Worm (Caenorhabditis elegans) whole organism, young adult: ENCODE data around the gene F40G12.2.

Experiments used
- F23B12.7 ChIP-seq: sonication (generic microtip); optimal IDR thresholded peaks from 2 replicates; lab custom pipeline; 2017; ENCODE audit warnings: missing genetic modification characterization, mild to moderate bottlenecking, missing compliant biosample characterization, antibody characterized with exemption, moderate library complexity; ENCODE audit not compliant: insufficient read depth
- F37B4.10 ChIP-seq: fragments of 200-800 bp; sonication (Bioruptor generic); IDR thresholded peaks from 2 replicates; pipeline ENCODE4 v1.3.6; 2022; ENCODE audit warnings: missing genetic modification characterization, missing compliant biosample characterization
- T26A5.8 ChIP-seq: sonication (generic microtip); optimal IDR thresholded peaks from 2 replicates; lab custom pipeline; 2016; ENCODE audit warnings: missing genetic modification characterization, missing compliant biosample characterization
- Y53G8AR.9 ChIP-seq: fragments of 200-800 bp; sonication (Bioruptor generic); conservative IDR thresholded peaks from 2 replicates; pipeline ENCODE4 v1.3.6; 2022; ENCODE audit warnings: missing genetic modification reagents, missing genetic modification characterization, missing compliant biosample characterization
- Y56A3A.18 ChIP-seq: fragments of 200-800 bp; sonication (Bioruptor generic); IDR thresholded peaks from 2 replicates; pipeline ENCODE4 v1.3.6; 2022; ENCODE audit warnings: missing genetic modification reagents, missing genetic modification characterization, missing compliant biosample characterization
- Y79H2A.3 ChIP-seq: fragments of 200-800 bp; sonication (Bioruptor generic); conservative IDR thresholded peaks from 2 replicates; pipeline ENCODE4 v1.3.6; 2022; ENCODE audit warnings: missing genetic modification reagents, missing genetic modification characterization, missing compliant biosample characterization
- akir-1 ChIP-seq: fragments of 200-800 bp; sonication (Bioruptor generic); optimal IDR thresholded peaks from 2 replicates; lab custom pipeline; 2018; ENCODE audit warnings: mild to moderate bottlenecking, missing genetic modification characterization, moderate library complexity, missing compliant biosample characterization
- attf-6 ChIP-seq: fragments of 200-800 bp; sonication (Bioruptor generic); IDR thresholded peaks from 2 replicates; pipeline ENCODE4 v1.3.6; 2022; ENCODE audit warnings: missing genetic modification reagents, missing genetic modification characterization, missing compliant biosample characterization
- dpff-1 ChIP-seq: sonication (generic microtip); optimal IDR thresholded peaks from 2 replicates; lab custom pipeline; 2017; ENCODE audit warnings: mild to moderate bottlenecking, missing genetic modification characterization, missing compliant biosample characterization
- ets-4 ChIP-seq: fragments of 200-800 bp; sonication (Bioruptor generic); optimal IDR thresholded peaks from 2 replicates; lab custom pipeline; 2018; ENCODE audit warnings: mild to moderate bottlenecking, missing genetic modification characterization, missing compliant biosample characterization
- him-1 ChIP-seq: sonication (generic microtip); optimal IDR thresholded peaks from 2 replicates; lab custom pipeline; 2016; ENCODE audit warnings: missing genotype, missing genetic modification reagents, missing genetic modification characterization, missing compliant biosample characterization
- lir-1 ChIP-seq: fragments of 200-800 bp; sonication (Bioruptor generic); conservative IDR thresholded peaks from 2 replicates; pipeline ENCODE4 v1.3.6; 2022; ENCODE audit warnings: missing genetic modification reagents, missing genetic modification characterization, missing compliant biosample characterization
- snpc-4 ChIP-seq, 5 experiments: fragments of 150-350 bp in 1 of 5; sonication (generic microtip) in 4 of 5; optimal IDR thresholded peaks; 2 replicates each; lab custom pipeline; 2014 to 2018; ENCODE audit warnings: missing genetic modification characterization in 5 of 5, missing biosample characterization in 3 of 5, antibody characterized with exemption in 2 of 5, mild to moderate bottlenecking in 2 of 5, missing compliant biosample characterization in 2 of 5, missing genotype in 2 of 5, moderate library complexity in 2 of 5, missing genetic modification reagents in 1 of 5
- sptf-2 ChIP-seq: fragments of 200-800 bp; sonication (Bioruptor generic); optimal IDR thresholded peaks from 2 replicates; lab custom pipeline; 2018; ENCODE audit warnings: mild to moderate bottlenecking, missing genetic modification characterization, missing compliant biosample characterization
- tbx-9 ChIP-seq: sonication (generic microtip); optimal IDR thresholded peaks from 2 replicates; lab custom pipeline; 2016; ENCODE audit warnings: borderline replicate concordance, missing genetic modification characterization, inconsistent platforms, missing compliant biosample characterization
- tlf-1 ChIP-seq: fragments of 200-800 bp; sonication (Bioruptor generic); optimal IDR thresholded peaks from 2 replicates; lab custom pipeline; 2018; ENCODE audit warnings: mild to moderate bottlenecking, missing genetic modification characterization, missing compliant biosample characterization

The F40G12.2 gene

ce11 chrV:14210743-14211142, 50.0 kb downstream of the F40G12.2 start, which contains the start of gene str-230:
TSS of gene str-230 (minus strand) at chrV:14210843.
- TF ChIP-seq T26A5.8 (tag; lab: Kevin White, UChicago) = no peak
- no peak for TF ChIP-seq him-1 (tag; lab: Kevin White, UChicago)
- no peak for TF ChIP-seq F37B4.10 (GFP tag; lab: Robert Waterston, UW)
- no peak for TF ChIP-seq Y56A3A.18 (GFP tag; lab: Robert Waterston, UW)
- no peak for TF ChIP-seq Y53G8AR.9 (GFP tag; lab: Robert Waterston, UW)
- no peak for TF ChIP-seq akir-1 (GFP tag; lab: Kevin White, UChicago)
- TF ChIP-seq tbx-9 (tag; lab: Kevin White, UChicago) = no peak
- TF ChIP-seq Y79H2A.3 (GFP tag; lab: Robert Waterston, UW) = no peak
- TF ChIP-seq sptf-2 (GFP tag; lab: Kevin White, UChicago) = no peak
- TF ChIP-seq ets-4 = no peak
- TF ChIP-seq attf-6 (GFP tag; lab: Robert Waterston, UW) = no peak
- no peak for TF ChIP-seq F23B12.7
- no peak for TF ChIP-seq tlf-1 (GFP tag; lab: Kevin White, UChicago)
- TF ChIP-seq lir-1 = no peak
- TF ChIP-seq snpc-4 (GFP tag; optimal IDR thresholded peaks at IDR 0.05; lab: Kevin White, UChicago) = no peak
- no peak for TF ChIP-seq snpc-4 (tag; optimal IDR thresholded peaks at IDR 0.05; lab: Kevin White, UChicago)
- no peak for TF ChIP-seq dpff-1 (tag; lab: Kevin White, UChicago)
